Worm (Caenorhabditis elegans): ENCODE measurements around the gene F54F12.2.

DNA sequence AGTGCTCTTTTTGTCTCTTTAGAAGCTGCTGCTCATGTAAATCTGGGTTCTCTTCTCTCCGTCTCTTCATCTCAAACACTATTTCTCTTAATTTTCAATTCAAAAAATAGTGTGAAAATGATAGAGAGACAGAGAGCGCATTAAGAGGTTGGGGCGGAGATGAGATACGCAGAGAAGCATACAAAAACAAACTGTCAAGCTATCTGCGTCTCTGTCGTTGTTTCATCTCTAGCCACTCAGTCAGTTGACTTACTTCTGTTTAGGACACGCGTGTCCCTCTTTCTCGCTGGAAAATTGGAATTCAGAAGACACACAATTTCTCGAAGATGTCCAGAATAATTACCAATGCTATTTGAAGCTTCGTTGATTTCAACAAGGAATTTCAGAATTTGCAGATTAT lies 21.3 kb downstream of the F54F12.2 start:
- TF ChIP-seq dao-5 (tag; optimal IDR thresholded peaks at IDR 0.05), result no peak
- TF ChIP-seq him-1 (tag; optimal IDR thresholded peaks at IDR 0.05), result peak; percentile 83
